Worm (Caenorhabditis elegans): ENCODE measurements around the gene lido-11.

DNA sequence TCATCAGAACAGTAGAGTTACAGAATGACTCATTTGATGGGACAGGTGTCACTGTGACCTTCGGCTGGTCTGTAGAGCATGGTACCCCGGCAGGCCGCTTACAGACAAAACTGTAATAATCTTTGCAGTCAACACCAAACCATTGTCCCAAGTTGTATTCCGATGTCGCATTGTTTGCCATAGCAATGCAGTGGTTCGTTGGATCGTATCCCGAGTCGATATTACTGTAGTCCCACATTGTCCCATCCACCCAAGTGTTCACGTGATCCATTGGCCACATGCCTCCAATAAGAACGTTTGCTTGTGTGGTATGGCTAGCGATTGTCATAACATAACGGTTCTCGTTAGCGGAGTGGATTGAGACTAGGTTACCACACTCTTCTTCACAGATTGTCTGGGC is 17.1 kb downstream of the lido-11 start:
- TF ChIP-seq ceh-90 (tag; optimal IDR thresholded peaks at IDR 0.05) (no peak), ceh-63 (GFP tag; optimal IDR thresholded peaks at IDR 0.05) (no peak), dpl-1 (GFP tag; optimal IDR thresholded peaks at IDR 0.05) (no peak)

All from whole organism, L1 larva.